Worm (Caenorhabditis elegans) whole organism, L1 larva: Measurements from ENCODE around the gene T16G12.7.

Experiments used
- C04F5.9 ChIP-seq: sonication (generic microtip); optimal IDR thresholded peaks from 2 replicates; lab custom pipeline; 2016; ENCODE audit warnings: missing genetic modification characterization, missing compliant biosample characterization
- C16A3.4 ChIP-seq: fragments of 150-350 bp; optimal IDR thresholded peaks from 2 replicates; lab custom pipeline; 2014; ENCODE audit warnings: missing biosample characterization, missing genetic modification characterization
- aly-2 ChIP-seq: fragments of 150-350 bp; optimal IDR thresholded peaks from 2 replicates; lab custom pipeline; 2014; ENCODE audit warnings: missing biosample characterization, missing genetic modification characterization
- ceh-63 ChIP-seq: fragments of 200-800 bp; sonication (Bioruptor generic); optimal IDR thresholded peaks from 2 replicates; lab custom pipeline; 2018; ENCODE audit warnings: mild to moderate bottlenecking, missing genetic modification characterization, missing compliant biosample characterization
- ceh-8 ChIP-seq: fragments of 200-800 bp; sonication (Bioruptor generic); optimal IDR thresholded peaks from 2 replicates; lab custom pipeline; 2018; ENCODE audit warnings: mild to moderate bottlenecking, missing genetic modification characterization, moderate library complexity, missing compliant biosample characterization
- ceh-82 ChIP-seq, 3 experiments: fragments of 150-350 bp in 1 of 3; sonication (generic microtip) in 2 of 3; optimal IDR thresholded peaks; 2 replicates each; lab custom pipeline; 2014 to 2017; ENCODE audit warnings: missing biosample characterization in 3 of 3, missing genetic modification characterization in 3 of 3
- dsc-1 ChIP-seq: sonication (generic microtip); optimal IDR thresholded peaks from 2 replicates; lab custom pipeline; 2016; ENCODE audit warnings: mild to moderate bottlenecking, missing genetic modification characterization, missing compliant biosample characterization
- efl-1 ChIP-seq, 4 experiments: fragments of 150-350 bp; optimal IDR thresholded peaks in 3 of 4; peaks in 1 of 4; 1 replicate in 1 of 4; 2 replicates in 3 of 4; lab custom pipeline; 2014; ENCODE audit warnings: missing biosample characterization in 2 of 4, missing genetic modification characterization in 2 of 4, missing genetic modification reagents in 2 of 4
- efl-3 ChIP-seq: fragments of 200-800 bp; sonication (Bioruptor generic); optimal IDR thresholded peaks from 2 replicates; lab custom pipeline; 2018; ENCODE audit warnings: mild to moderate bottlenecking, missing genetic modification characterization, missing compliant biosample characterization
- egl-27 ChIP-seq, 2 experiments: fragments of 150-350 bp in 1 of 2; sonication (generic microtip); optimal IDR thresholded peaks; 3 replicates each; lab custom pipeline; 2017 to 2018; ENCODE audit warnings: missing biosample characterization in 2 of 2, missing genetic modification characterization in 2 of 2, missing genetic modification reagents in 2 of 2
- fkh-10 ChIP-seq: sonication (generic microtip); optimal IDR thresholded peaks from 2 replicates; lab custom pipeline; 2017; ENCODE audit warnings: missing biosample characterization, missing genetic modification reagents, missing genetic modification characterization
- fkh-4 ChIP-seq: sonication (generic microtip); optimal IDR thresholded peaks from 2 replicates; lab custom pipeline; 2016; ENCODE audit warnings: missing compliant biosample characterization, missing genetic modification characterization, borderline replicate concordance
- fkh-8 ChIP-seq: sonication (generic microtip); optimal IDR thresholded peaks from 2 replicates; lab custom pipeline; 2016; ENCODE audit warnings: mild to moderate bottlenecking, missing genetic modification characterization, missing compliant biosample characterization
- grh-1 ChIP-seq: fragments of 200-800 bp; sonication (Bioruptor generic); IDR thresholded peaks from 2 replicates; pipeline ENCODE4 v1.3.6; 2022; ENCODE audit warnings: missing genetic modification reagents, missing genetic modification characterization, missing compliant biosample characterization
- irx-1 ChIP-seq: sonication (generic microtip); optimal IDR thresholded peaks from 2 replicates; lab custom pipeline; 2016; ENCODE audit warnings: missing genetic modification characterization, missing compliant biosample characterization
- isw-1 ChIP-seq: fragments of 200-800 bp; sonication (Bioruptor generic); IDR thresholded peaks from 2 replicates; pipeline ENCODE4 v1.3.6; 2022; ENCODE audit warnings: missing genetic modification characterization, missing compliant biosample characterization
- lin-13 ChIP-seq: fragments of 150-350 bp; optimal IDR thresholded peaks from 2 replicates; lab custom pipeline; 2014; ENCODE audit warnings: missing biosample characterization, missing genetic modification reagents, missing genetic modification characterization
- lin-35 ChIP-seq, 2 experiments: fragments of 150-350 bp; optimal IDR thresholded peaks; 2 replicates each; lab custom pipeline; 2014; ENCODE audit warnings: missing biosample characterization in 2 of 2, missing genetic modification characterization in 2 of 2, missing genetic modification reagents in 2 of 2
- lin-39 ChIP-seq: fragments of 150-350 bp; optimal IDR thresholded peaks from 2 replicates; lab custom pipeline; 2014; ENCODE audit warnings: missing biosample characterization, missing genetic modification reagents, missing genetic modification characterization
- mab-9 ChIP-seq: fragments of 200-800 bp; sonication (Bioruptor generic); IDR thresholded peaks from 2 replicates; pipeline ENCODE4 v1.3.6; 2022; ENCODE audit warnings: missing genetic modification reagents, missing genetic modification characterization, missing compliant biosample characterization
- mef-2 ChIP-seq: fragments of 150-350 bp; optimal IDR thresholded peaks from 2 replicates; lab custom pipeline; 2014; ENCODE audit warnings: missing biosample characterization, missing genetic modification characterization
- mep-1 ChIP-seq: fragments of 150-350 bp; optimal IDR thresholded peaks from 2 replicates; lab custom pipeline; 2014; ENCODE audit warnings: missing biosample characterization, missing genetic modification characterization
- nhr-12 ChIP-seq: sonication (generic microtip); optimal IDR thresholded peaks from 2 replicates; lab custom pipeline; 2017; ENCODE audit warnings: missing biosample characterization, missing genetic modification characterization
- nhr-19 ChIP-seq: fragments of 200-800 bp; sonication (Bioruptor generic); conservative IDR thresholded peaks from 2 replicates; pipeline ENCODE4 v1.3.6; 2022; ENCODE audit warnings: missing genetic modification characterization, missing compliant biosample characterization
- nhr-20 ChIP-seq: sonication (generic microtip); optimal IDR thresholded peaks from 2 replicates; lab custom pipeline; 2016; ENCODE audit warnings: mild to moderate bottlenecking, missing genetic modification characterization, missing compliant biosample characterization
- nhr-237 ChIP-seq: fragments of 150-350 bp; optimal IDR thresholded peaks from 2 replicates; lab custom pipeline; 2014; ENCODE audit warnings: missing biosample characterization, missing genetic modification characterization
- nhr-76 ChIP-seq: sonication (generic microtip); optimal IDR thresholded peaks from 2 replicates; lab custom pipeline; 2017; ENCODE audit warnings: missing biosample characterization, missing genetic modification characterization
- nhr-84 ChIP-seq: sonication (generic microtip); optimal IDR thresholded peaks from 2 replicates; lab custom pipeline; 2017; ENCODE audit warnings: missing biosample characterization, missing genetic modification characterization
- nhr-85 ChIP-seq: sonication (generic microtip); peaks from one replicate; lab custom pipeline; 2016; ENCODE audit warnings: missing genetic modification characterization, inconsistent platforms, missing compliant biosample characterization
- pag-3 ChIP-seq: sonication (generic microtip); optimal IDR thresholded peaks from 2 replicates; lab custom pipeline; 2017; ENCODE audit warnings: missing genetic modification characterization, mild to moderate bottlenecking, missing compliant biosample characterization, antibody characterized with exemption, borderline replicate concordance; ENCODE audit not compliant: insufficient read depth
- rnt-1 ChIP-seq: sonication (generic microtip); optimal IDR thresholded peaks from 2 replicates; lab custom pipeline; 2016; ENCODE audit warnings: mild to moderate bottlenecking, missing genetic modification characterization, moderate library complexity, missing compliant biosample characterization
- skn-1 ChIP-seq: fragments of 150-350 bp; optimal IDR thresholded peaks from 2 replicates; lab custom pipeline; 2014; ENCODE audit warnings: missing biosample characterization, missing genetic modification characterization
- snu-23 ChIP-seq: sonication (generic microtip); optimal IDR thresholded peaks from 2 replicates; lab custom pipeline; 2016; ENCODE audit warnings: missing genetic modification characterization, missing compliant biosample characterization
- unc-86 ChIP-seq: sonication (generic microtip); optimal IDR thresholded peaks from 2 replicates; lab custom pipeline; 2016; ENCODE audit warnings: missing genetic modification characterization, missing compliant biosample characterization
- vab-15 ChIP-seq: sonication (generic microtip); optimal IDR thresholded peaks from 2 replicates; lab custom pipeline; 2017; ENCODE audit warnings: missing genotype, mild to moderate bottlenecking, missing genetic modification characterization, missing compliant biosample characterization
- xbp-1 ChIP-seq: sonication (generic microtip); optimal IDR thresholded peaks from 2 replicates; lab custom pipeline; 2016; ENCODE audit warnings: missing genetic modification characterization, missing compliant biosample characterization
- zag-1 ChIP-seq: fragments of 150-350 bp; optimal IDR thresholded peaks from 2 replicates; lab custom pipeline; 2014; ENCODE audit warnings: missing biosample characterization, missing genetic modification characterization
- zip-4 ChIP-seq: fragments of 200-800 bp; sonication (Bioruptor generic); optimal IDR thresholded peaks from 2 replicates; lab custom pipeline; 2018; ENCODE audit warnings: mild to moderate bottlenecking, missing genetic modification characterization, moderate library complexity, missing compliant biosample characterization
- ztf-4 ChIP-seq: fragments of 150-350 bp; optimal IDR thresholded peaks from 2 replicates; lab custom pipeline; 2014; ENCODE audit warnings: missing biosample characterization, missing genetic modification characterization

The T16G12.7 gene

DNA sequence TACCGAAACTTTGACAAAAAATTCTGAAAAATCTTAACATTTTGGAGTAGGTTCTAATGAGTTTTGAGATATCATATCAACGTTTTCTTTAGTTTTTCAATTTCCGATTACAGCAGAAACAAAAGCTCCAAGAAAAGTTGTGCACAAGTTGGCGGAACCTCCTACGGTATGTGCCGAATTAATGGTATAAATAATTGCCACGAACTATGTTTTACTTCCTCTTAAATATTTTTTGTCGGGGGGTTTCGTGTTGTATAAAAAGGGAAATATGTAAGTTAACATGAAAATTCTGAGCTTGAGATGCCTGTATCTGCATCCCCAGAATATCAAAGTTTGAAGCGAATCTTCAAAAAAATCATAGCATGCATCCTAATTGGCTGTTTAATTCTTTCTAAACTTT is 6.0 kb downstream of the T16G12.7 start, which contains the start of gene M04D8.8:
Gene M04D8.8 (plus strand): TSS at position 301 of the 400 bp plus-strand sequence.
- TF ChIP-seq C04F5.9 (tag; lab: Kevin White, UChicago) (no peak), skn-1 (tag; lab: Kevin White, UChicago) (no peak), mep-1 (tag; lab: Kevin White, UChicago) (no peak), mef-2 (tag; lab: Kevin White, UChicago) (no peak), fkh-8 (tag; lab: Kevin White, UChicago) (no peak), efl-1 (optimal IDR thresholded peaks at IDR 0.05; lab: Kevin White, UChicago) (no peak), efl-1 (GFP tag; optimal IDR thresholded peaks at IDR 0.05 in 1 of 2; lab: Kevin White, UChicago) (no peak), lin-39 (tag; lab: Kevin White, UChicago) (no peak), nhr-19 (GFP tag; lab: Robert Waterston, UW) (no peak), nhr-20 (tag; lab: Kevin White, UChicago) (no peak), nhr-85 (tag; lab: Kevin White, UChicago) (no peak)

DNA sequence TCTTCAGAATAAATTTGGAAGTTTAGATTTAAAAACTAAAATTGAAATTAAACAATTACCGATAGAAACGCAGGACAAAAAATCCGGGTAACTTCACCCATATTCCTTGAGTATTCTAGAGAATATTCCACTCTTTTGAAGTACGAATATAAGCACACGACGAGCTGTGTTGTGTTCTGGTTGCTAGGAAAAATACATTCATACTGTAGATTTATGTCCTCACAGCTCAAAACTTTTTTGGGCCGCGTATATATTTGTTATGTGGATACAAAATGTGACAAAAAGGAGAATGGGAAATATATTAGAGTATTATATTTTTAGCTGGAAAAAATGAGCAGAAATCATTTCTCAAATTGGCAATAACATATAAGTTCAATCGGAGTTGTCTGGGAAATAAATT is 6.7 kb downstream of the T16G12.7 start, which contains the start of gene M04D8.5:
Gene M04D8.5 (minus strand): TSS at position 101 of the 400 bp plus-strand sequence.
- TF ChIP-seq nhr-85 (tag; lab: Kevin White, UChicago) (no peak), rnt-1 (tag; lab: Kevin White, UChicago) (no peak), lin-35 (GFP tag; optimal IDR thresholded peaks at IDR 0.05; lab: Kevin White, UChicago) (no peak), lin-39 (tag; lab: Kevin White, UChicago) (no peak), lin-13 (GFP tag; lab: Kevin White, UChicago) (no peak), irx-1 (tag; lab: Kevin White, UChicago) (no peak), nhr-20 (tag; lab: Kevin White, UChicago) (no peak), xbp-1 (tag; lab: Kevin White, UChicago) (no peak), C16A3.4 (tag; lab: Kevin White, UChicago) (no peak), vab-15 (tag; lab: Kevin White, UChicago) (no peak), mep-1 (tag; lab: Kevin White, UChicago) (no peak), egl-27 (tag; optimal IDR thresholded peaks at IDR 0.05; lab: Kevin White, UChicago) (no peak), nhr-237 (no peak), fkh-10 (GFP tag; lab: Kevin White, UChicago) (no peak), nhr-12 (tag; lab: Kevin White, UChicago) (no peak)

DNA sequence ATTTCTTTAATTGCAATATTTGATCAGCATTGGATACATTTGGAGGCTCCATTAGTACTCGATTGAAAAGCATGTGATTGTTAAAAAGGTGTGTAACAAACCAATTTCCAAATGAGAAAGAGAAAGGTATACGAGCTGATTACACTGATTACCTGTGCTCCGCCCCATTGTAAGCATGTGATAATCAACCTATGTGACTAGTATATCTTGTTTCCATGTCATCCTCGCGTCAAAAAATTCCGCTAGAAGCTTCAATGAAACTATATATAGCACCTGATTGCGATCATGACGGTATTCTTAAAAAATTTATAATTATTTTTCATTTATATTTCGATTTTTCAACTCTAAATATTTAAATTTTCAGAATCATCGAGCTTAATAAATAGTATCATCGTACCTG is 9.4 kb downstream of the T16G12.7 start, which contains the start of gene M04D8.4:
Gene M04D8.4 (minus strand): TSS at position 101 of the 400 bp plus-strand sequence.
- TF ChIP-seq nhr-84 (tag; lab: Kevin White, UChicago) (no peak), nhr-76 (tag; lab: Kevin White, UChicago) (no peak), zip-4 (GFP tag; lab: Kevin White, UChicago) (no peak), ceh-82 (tag; optimal IDR thresholded peaks at IDR 0.05; lab: Kevin White, UChicago) (no peak), ceh-8 (GFP tag; lab: Kevin White, UChicago) (peak; percentile 60)

DNA sequence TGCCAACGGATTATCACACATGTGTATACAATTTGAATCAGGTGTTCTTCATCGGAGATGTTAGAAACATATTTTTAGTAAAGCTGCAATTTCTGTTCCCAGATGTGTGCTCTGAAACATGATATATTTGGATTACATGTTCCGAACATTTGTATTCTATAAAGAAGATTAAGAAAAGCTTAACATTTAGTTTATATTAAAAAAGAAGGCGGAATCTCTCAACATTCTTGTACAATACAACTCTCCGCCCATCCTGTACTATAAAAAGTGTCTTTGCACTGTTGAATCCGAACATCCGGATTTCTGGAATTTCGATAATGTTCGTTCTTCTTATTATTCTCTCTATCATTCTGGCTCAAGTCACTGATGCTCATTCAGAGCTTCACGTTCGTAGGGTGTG is 12.0 kb downstream of the T16G12.7 start, which contains the start of gene ins-23:
Gene ins-23 (plus strand): TSS at position 301 of the 400 bp plus-strand sequence.
- TF ChIP-seq snu-23 (GFP tag; lab: Kevin White, UChicago), result no peak
- TF ChIP-seq ceh-8 (GFP tag; lab: Kevin White, UChicago), result no peak
- no peak for TF ChIP-seq fkh-10 (GFP tag; lab: Kevin White, UChicago)
- TF ChIP-seq mef-2 (tag; lab: Kevin White, UChicago), result no peak
- no peak for TF ChIP-seq aly-2 (tag; lab: Kevin White, UChicago)

DNA sequence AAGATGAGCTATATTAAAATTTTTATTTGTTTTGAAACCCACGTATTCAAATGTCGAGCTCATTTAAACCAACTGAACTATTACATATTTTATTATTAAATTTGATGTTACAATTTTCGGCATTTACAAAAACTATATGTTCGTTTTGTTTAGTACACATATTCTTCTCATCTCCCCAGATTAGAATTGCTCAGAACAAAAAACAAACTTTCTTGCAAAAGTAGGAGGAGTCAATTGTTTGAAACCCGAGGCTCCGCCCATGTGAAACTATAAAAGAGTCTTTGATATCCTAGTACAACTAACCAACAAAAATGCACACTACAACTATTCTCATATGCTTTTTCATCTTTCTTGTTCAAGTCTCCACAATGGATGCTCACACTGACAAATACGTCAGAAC is 13.9 kb downstream of the T16G12.7 start, which contains the start of gene ins-22:
Gene ins-22 (plus strand): TSS at position 301 of the 400 bp plus-strand sequence.
- TF ChIP-seq zag-1 (tag; lab: Kevin White, UChicago), result no peak
- no peak for TF ChIP-seq nhr-84 (tag; lab: Kevin White, UChicago)
- TF ChIP-seq ceh-63, result no peak
- no peak for TF ChIP-seq grh-1
- no peak for TF ChIP-seq nhr-85 (tag; lab: Kevin White, UChicago)
- no peak for TF ChIP-seq ztf-4 (tag; lab: Kevin White, UChicago)
- TF ChIP-seq fkh-4 (tag; lab: Kevin White, UChicago), result no peak
- TF ChIP-seq isw-1 (GFP tag; lab: Robert Waterston, UW), result no peak
- TF ChIP-seq pag-3 (tag; lab: Kevin White, UChicago), result no peak
- TF ChIP-seq unc-86 (tag; lab: Kevin White, UChicago), result no peak
- TF ChIP-seq irx-1 (tag; lab: Kevin White, UChicago), result no peak
- TF ChIP-seq mab-9 (GFP tag; lab: Robert Waterston, UW), result no peak
- TF ChIP-seq dsc-1 (tag; lab: Kevin White, UChicago), result no peak
- TF ChIP-seq efl-3 (GFP tag; lab: Kevin White, UChicago), result no peak
